Fruit fly (Drosophila melanogaster) whole organism, embryonic: ENCODE data around the gene CG6415.

Experiments used
- CG10321 ChIP-seq: fragments of 200-800 bp; sonication (Bioruptor generic); IDR thresholded peaks from 2 replicates; pipeline ENCODE4 v1.3.6; 2022; ENCODE audit warnings: missing biosample characterization, missing genetic modification characterization
- CG10959 ChIP-seq: fragments of 200-800 bp; sonication (Bioruptor generic); IDR thresholded peaks from 2 replicates; pipeline ENCODE4 v1.3.6; 2022; ENCODE audit warnings: missing biosample characterization, missing genetic modification characterization
- CG11085 ChIP-seq: fragments of 200-800 bp; sonication (Bioruptor generic); IDR thresholded peaks from 2 replicates; pipeline ENCODE4 v1.3.6; 2022; ENCODE audit warnings: missing biosample characterization, missing genetic modification characterization
- CG11504 ChIP-seq: fragments of 200-800 bp; sonication (Bioruptor generic); optimal IDR thresholded peaks from 3 replicates; lab custom pipeline; 2019; ENCODE audit warnings: missing biosample characterization, mild to moderate bottlenecking, missing genetic modification characterization, moderate library complexity
- CG13424 ChIP-seq: fragments of 200-800 bp; sonication (Bioruptor generic); optimal IDR thresholded peaks from 2 replicates; lab custom pipeline; 2019; ENCODE audit warnings: missing biosample characterization, mild to moderate bottlenecking, missing genetic modification characterization, moderate library complexity
- CG17359 ChIP-seq: fragments of 200-800 bp; sonication (Bioruptor generic); optimal IDR thresholded peaks from 3 replicates; lab custom pipeline; 2018; ENCODE audit warnings: missing biosample characterization, mild to moderate bottlenecking, missing genetic modification characterization, moderate library complexity
- CG17802 ChIP-seq: fragments of 200-800 bp; sonication (Bioruptor generic); optimal IDR thresholded peaks from 2 replicates; lab custom pipeline; 2018; ENCODE audit warnings: missing biosample characterization, mild to moderate bottlenecking, missing genetic modification characterization, moderate library complexity
- CG18619 ChIP-seq: fragments of 200-800 bp; sonication (Bioruptor generic); optimal IDR thresholded peaks from 3 replicates; lab custom pipeline; 2017; ENCODE audit warnings: missing biosample characterization, mild to moderate bottlenecking, missing genetic modification characterization
- CG2129 ChIP-seq: fragments of 200-800 bp; sonication (Bioruptor generic); IDR thresholded peaks from 2 replicates; pipeline ENCODE4 v1.3.6; 2022; ENCODE audit warnings: missing biosample characterization, missing genetic modification characterization; ENCODE audit not compliant: partially characterized antibody
- CG2875 ChIP-seq: fragments of 200-800 bp; sonication (Bioruptor generic); optimal IDR thresholded peaks from 2 replicates; lab custom pipeline; 2017; ENCODE audit warnings: missing biosample characterization, mild to moderate bottlenecking, missing genetic modification characterization, missing genetic modification reagents
- CG32767 ChIP-seq: fragments of 200-800 bp; sonication (Bioruptor generic); IDR thresholded peaks from 2 replicates; pipeline ENCODE4 v1.3.6; 2022; ENCODE audit warnings: missing biosample characterization, missing genetic modification characterization
- CG3407 ChIP-seq: fragments of 200-800 bp; sonication (Bioruptor generic); optimal IDR thresholded peaks from 2 replicates; lab custom pipeline; 2018; ENCODE audit warnings: missing biosample characterization, mild to moderate bottlenecking, missing genetic modification characterization
- CG34224 ChIP-seq: fragments of 200-800 bp; sonication (Bioruptor generic); IDR thresholded peaks from 3 replicates; pipeline ENCODE4 v1.3.6; 2022; ENCODE audit warnings: missing biosample characterization, missing genetic modification characterization; ENCODE audit not compliant: partially characterized antibody
- CG4820 ChIP-seq: fragments of 200-800 bp; sonication (Bioruptor generic); optimal IDR thresholded peaks from 3 replicates; lab custom pipeline; 2016; ENCODE audit warnings: missing biosample characterization, missing genetic modification characterization
- CG5180 ChIP-seq: fragments of 200-800 bp; sonication (Bioruptor generic); optimal IDR thresholded peaks from 3 replicates; lab custom pipeline; 2017; ENCODE audit warnings: missing biosample characterization, missing genetic modification characterization, mild to moderate bottlenecking, moderate library complexity, missing genetic modification reagents
- CG7357 ChIP-seq: fragments of 200-800 bp; sonication (Bioruptor generic); IDR thresholded peaks from 3 replicates; pipeline ENCODE4 v1.3.6; 2022; ENCODE audit warnings: missing biosample characterization, missing genetic modification characterization
- CG7556 ChIP-seq: fragments of 200-800 bp; sonication (Bioruptor generic); optimal IDR thresholded peaks from 2 replicates; lab custom pipeline; 2017; ENCODE audit warnings: missing biosample characterization, mild to moderate bottlenecking, missing genetic modification characterization
- CG8478 ChIP-seq: fragments of >200 bp; optimal IDR thresholded peaks from 2 replicates; lab custom pipeline; 2018
- CG9727 ChIP-seq: fragments of 200-800 bp; sonication (Bioruptor generic); optimal IDR thresholded peaks from 3 replicates; lab custom pipeline; 2017; ENCODE audit warnings: missing biosample characterization, mild to moderate bottlenecking, missing genetic modification characterization
- CG9817 ChIP-seq: fragments of 200-800 bp; sonication (Bioruptor generic); optimal IDR thresholded peaks from 2 replicates; lab custom pipeline; 2018; ENCODE audit warnings: missing biosample characterization, mild to moderate bottlenecking, missing genetic modification characterization, moderate library complexity
- D ChIP-seq, 2 experiments: fragments of 200-800 bp in 1 of 2; fragments of >200 bp in 1 of 2; sonication (Bioruptor generic) in 1 of 2; optimal IDR thresholded peaks; 2 replicates in 1 of 2; 3 replicates in 1 of 2; lab custom pipeline; 2017; ENCODE audit warnings: mild to moderate bottlenecking in 1 of 2, missing biosample characterization in 1 of 2, missing genetic modification characterization in 1 of 2, missing genetic modification reagents in 1 of 2
- Dref ChIP-seq: fragments of 200-800 bp; sonication (Bioruptor generic); IDR thresholded peaks from 2 replicates; pipeline ENCODE4 v1.3.6; 2022; ENCODE audit warnings: missing biosample characterization, missing genetic modification characterization
- Fer2 ChIP-seq: fragments of 200-800 bp; sonication (Bioruptor generic); optimal IDR thresholded peaks from 2 replicates; lab custom pipeline; 2018; ENCODE audit warnings: missing biosample characterization, mild to moderate bottlenecking, missing genetic modification characterization, moderate library complexity
- HLHmδ ChIP-seq: fragments of 200-800 bp; sonication (Bioruptor generic); optimal IDR thresholded peaks from 2 replicates; lab custom pipeline; 2018; ENCODE audit warnings: missing biosample characterization, mild to moderate bottlenecking, missing genetic modification characterization, moderate library complexity
- Hr51 ChIP-seq, 2 experiments: fragments of 200-800 bp; sonication (Bioruptor generic); optimal IDR thresholded peaks; 2 replicates in 1 of 2; 3 replicates in 1 of 2; lab custom pipeline; 2016 to 2018; ENCODE audit warnings: missing biosample characterization in 2 of 2, missing genetic modification characterization in 2 of 2, mild to moderate bottlenecking in 1 of 2, moderate library complexity in 1 of 2
- Hsf ChIP-seq: fragments of 200-800 bp; sonication (Bioruptor generic); optimal IDR thresholded peaks from 3 replicates; lab custom pipeline; 2016; ENCODE audit warnings: missing biosample characterization, missing genetic modification characterization
- Jarid2 ChIP-seq: fragments of 200-800 bp; sonication (Bioruptor generic); optimal IDR thresholded peaks from 3 replicates; lab custom pipeline; 2017; ENCODE audit warnings: mild to moderate bottlenecking, missing biosample characterization, missing genetic modification reagents, missing genetic modification characterization
- Nf-YA ChIP-seq: fragments of 200-800 bp; sonication (Bioruptor generic); IDR thresholded peaks from 2 replicates; pipeline ENCODE4 v1.3.6; 2022; ENCODE audit warnings: missing biosample characterization, missing genetic modification characterization
- Oaz ChIP-seq: fragments of 200-800 bp; sonication (Bioruptor generic); IDR thresholded peaks from 2 replicates; pipeline ENCODE4 v1.3.6; 2022; ENCODE audit warnings: missing biosample characterization, missing genetic modification characterization
- Opbp ChIP-seq: fragments of 200-800 bp; sonication (Bioruptor generic); IDR thresholded peaks from 3 replicates; pipeline ENCODE4 v1.3.6; 2022; ENCODE audit warnings: missing biosample characterization, missing genetic modification characterization; ENCODE audit not compliant: partially characterized antibody
- Pdp1 ChIP-seq, 2 experiments: fragments of 200-800 bp; sonication (Bioruptor generic); optimal IDR thresholded peaks; 3 replicates each; lab custom pipeline; 2016; ENCODE audit warnings: missing biosample characterization in 2 of 2, missing genetic modification characterization in 2 of 2, mild to moderate bottlenecking in 1 of 2, moderate library complexity in 1 of 2
- Ravus ChIP-seq: fragments of 200-800 bp; sonication (Bioruptor generic); IDR thresholded peaks from 2 replicates; pipeline ENCODE4 v1.3.6; 2022; ENCODE audit warnings: missing biosample characterization, missing genetic modification characterization
- Sox100B ChIP-seq: fragments of 200-800 bp; sonication (Bioruptor generic); optimal IDR thresholded peaks from 3 replicates; lab custom pipeline; 2018; ENCODE audit warnings: missing biosample characterization, mild to moderate bottlenecking, missing genetic modification characterization
- al ChIP-seq: fragments of 200-800 bp; sonication (Bioruptor generic); IDR thresholded peaks from 2 replicates; pipeline ENCODE4 v1.3.6; 2022; ENCODE audit warnings: missing biosample characterization, missing genetic modification characterization
- ap ChIP-seq: fragments of 200-800 bp; sonication (Bioruptor generic); IDR thresholded peaks from 2 replicates; pipeline ENCODE4 v1.3.6; 2022; ENCODE audit warnings: missing biosample characterization, missing genetic modification characterization
- chn ChIP-seq: fragments of 200-800 bp; sonication (Bioruptor generic); optimal IDR thresholded peaks from 2 replicates; lab custom pipeline; 2016; ENCODE audit warnings: missing biosample characterization, missing genetic modification characterization
- dati ChIP-seq: fragments of 200-800 bp; sonication (Bioruptor generic); IDR thresholded peaks from 2 replicates; pipeline ENCODE4 v1.3.6; 2022; ENCODE audit warnings: missing biosample characterization, missing genetic modification characterization
- fu2 ChIP-seq: fragments of 200-800 bp; sonication (Bioruptor generic); optimal IDR thresholded peaks from 2 replicates; lab custom pipeline; 2016; ENCODE audit warnings: missing biosample characterization, missing genetic modification characterization
- gem ChIP-seq: fragments of 200-800 bp; sonication (Bioruptor generic); optimal IDR thresholded peaks from 2 replicates; lab custom pipeline; 2019; ENCODE audit warnings: missing biosample characterization, mild to moderate bottlenecking, missing genetic modification characterization, moderate library complexity
- hbn ChIP-seq: fragments of 200-800 bp; sonication (Bioruptor generic); IDR thresholded peaks from 2 replicates; pipeline ENCODE4 v1.3.6; 2022; ENCODE audit warnings: missing biosample characterization, missing genetic modification characterization; ENCODE audit not compliant: partially characterized antibody
- hkb ChIP-seq, 2 experiments: fragments of 200-800 bp in 1 of 2; fragments of >200 bp in 1 of 2; sonication (Bioruptor generic) in 1 of 2; IDR thresholded peaks in 1 of 2; optimal IDR thresholded peaks in 1 of 2; 2 replicates each; pipeline versions ENCODE4 v1.3.6 to Lab custom; 2017 to 2022; ENCODE audit warnings: missing biosample characterization in 1 of 2, missing genetic modification characterization in 1 of 2
- klu ChIP-seq: fragments of 200-800 bp; sonication (Bioruptor generic); IDR thresholded peaks from 2 replicates; pipeline ENCODE4 v1.3.6; 2022; ENCODE audit warnings: missing biosample characterization, missing genetic modification characterization
- kni ChIP-seq: fragments of 200-800 bp; sonication (Bioruptor generic); optimal IDR thresholded peaks from 3 replicates; lab custom pipeline; 2017; ENCODE audit warnings: mild to moderate bottlenecking, missing biosample characterization, missing genetic modification reagents, missing genetic modification characterization
- org-1 ChIP-seq: fragments of 200-800 bp; sonication (Bioruptor generic); optimal IDR thresholded peaks from 2 replicates; lab custom pipeline; 2017; ENCODE audit warnings: missing biosample characterization, missing genetic modification characterization
- pros ChIP-seq: fragments of 200-800 bp; sonication (Bioruptor generic); optimal IDR thresholded peaks from 3 replicates; lab custom pipeline; 2019; ENCODE audit warnings: missing biosample characterization, mild to moderate bottlenecking, missing genetic modification characterization, moderate library complexity
- sisA ChIP-seq: fragments of 200-800 bp; sonication (Bioruptor generic); IDR thresholded peaks from 2 replicates; pipeline ENCODE4 v1.3.6; 2022; ENCODE audit warnings: missing biosample characterization, missing genetic modification characterization
- ttk ChIP-seq: fragments of 200-800 bp; sonication (Bioruptor generic); IDR thresholded peaks from 2 replicates; pipeline ENCODE4 v2.1.2; 2022; ENCODE audit warnings: missing biosample characterization, missing genetic modification characterization

Gene CG6415

DNA sequence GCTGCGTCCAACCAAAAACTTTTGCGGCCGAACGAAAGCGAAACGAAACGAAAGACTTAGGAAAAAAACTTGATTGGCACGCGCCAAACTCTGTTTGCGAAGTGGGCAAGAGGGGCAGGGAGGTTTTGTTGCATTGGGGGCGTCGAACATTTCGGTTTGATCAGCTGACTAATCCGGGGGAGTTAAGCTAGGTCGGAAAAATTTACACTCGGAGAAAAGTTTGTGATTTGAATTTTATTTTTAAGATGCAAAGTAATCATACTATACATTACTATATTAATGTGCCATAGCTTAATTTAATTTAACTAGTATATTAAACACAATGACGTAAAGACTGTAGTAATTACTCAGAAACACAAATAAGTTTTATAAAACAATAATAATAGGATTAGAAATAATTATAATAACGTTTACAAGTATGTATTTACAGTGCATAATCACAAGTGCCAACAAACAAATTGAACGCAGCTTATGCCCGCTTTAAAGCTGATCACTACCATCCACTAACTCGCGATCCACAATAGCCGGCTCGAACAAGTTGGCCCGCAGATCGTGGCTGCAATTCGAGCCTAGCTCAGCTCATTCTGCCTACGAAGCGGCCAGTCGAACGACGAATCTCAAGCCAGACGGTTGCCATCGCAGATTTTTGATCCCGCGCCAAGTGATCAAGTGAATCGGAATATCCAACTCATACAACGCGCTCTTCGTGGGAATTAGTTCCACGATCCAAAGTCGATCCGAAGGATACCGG is 41.8 kb upstream of the CG6415 start, which contains the start of gene CG31871 (continued):
- TF ChIP-seq CG32767 (GFP tag; lab: Robert Waterston, UW) (peak; percentile 58; the same call in 1 of the 2 replicates), CG10321 (GFP tag; lab: Robert Waterston, UW) (no peak), Sox100B (GFP tag; lab: Kevin White, UChicago) (peak; percentile 84), CG13424 (tag; lab: Kevin White, UChicago) (peak; percentile 86), CG11085 (no peak), Nf-YA (GFP tag; lab: Robert Waterston, UW) (peak; percentile 23; the same call in 1 of the 2 replicates), D (optimal IDR thresholded peaks at IDR 0.05; lab: Kevin White, UChicago) (no peak), D (GFP tag; optimal IDR thresholded peaks at IDR 0.05; lab: Kevin White, UChicago) (peak; percentile 47), CG8478 (lab: Kevin White, UChicago) (no peak), org-1 (GFP tag; lab: Kevin White, UChicago) (peak; percentile 49), klu (GFP tag; lab: Robert Waterston, UW) (peak; percentile 92), Pdp1 (GFP tag; optimal IDR thresholded peaks at IDR 0.05; lab: Kevin White, UChicago) (no peak), sisA (GFP tag; lab: Robert Waterston, UW) (peak; percentile 55), Fer2 (tag; lab: Kevin White, UChicago) (peak; percentile 23), HLHmδ (GFP tag; lab: Kevin White, UChicago) (peak; percentile 64), CG4820 (GFP tag; lab: Kevin White, UChicago) (peak; percentile 44), CG11504 (tag; lab: Kevin White, UChicago) (peak; percentile 90), CG2875 (GFP tag; lab: Kevin White, UChicago) (peak; percentile 52), CG7357 (GFP tag; lab: Robert Waterston, UW) (peak; percentile 71; the same call in 2 of the 3 replicates), kni (peak; percentile 48), chn (GFP tag; lab: Kevin White, UChicago) (no peak), Jarid2 (GFP tag; lab: Kevin White, UChicago) (peak; percentile 52), CG18619 (GFP tag; lab: Kevin White, UChicago) (peak; percentile 64), Opbp (no peak), ap (peak; percentile 56), CG9727 (peak; percentile 67), fu2 (GFP tag; lab: Kevin White, UChicago) (no peak), hkb (optimal IDR thresholded peaks at IDR 0.05; lab: Kevin White, UChicago) (no peak), hkb (GFP tag; IDR thresholded peaks at IDR 0.05; lab: Robert Waterston, UW) (peak; percentile 71), gem (tag; lab: Kevin White, UChicago) (peak; percentile 92), CG10959 (no peak), CG17802 (tag; lab: Kevin White, UChicago) (no peak), al (peak; percentile 66), Hr51 (GFP tag; optimal IDR thresholded peaks at IDR 0.05; lab: Kevin White, UChicago) (peak in 1 of 2 experiments; percentile 91), Ravus (GFP tag; lab: Robert Waterston, UW) (no peak), pros (GFP tag; lab: Kevin White, UChicago) (peak; percentile 11), Oaz (GFP tag; lab: Robert Waterston, UW) (peak; percentile 40; the same call in 1 of the 2 replicates), CG5180 (GFP tag; lab: Kevin White, UChicago) (peak; percentile 98), dati (no peak), ttk (GFP tag; lab: Robert Waterston, UW) (peak; percentile 77), CG34224 (GFP tag; lab: Robert Waterston, UW) (no peak), Hsf (peak; percentile 30), CG17359 (tag; lab: Kevin White, UChicago) (peak; percentile 81), Dref (GFP tag; lab: Robert Waterston, UW) (no peak), CG2129 (GFP tag; lab: Robert Waterston, UW) (no peak), CG7556 (GFP tag; lab: Kevin White, UChicago) (peak; percentile 81), CG3407 (GFP tag; lab: Kevin White, UChicago) (peak; percentile 52), CG9817 (tag; lab: Kevin White, UChicago) (peak; percentile 59), hbn (GFP tag; lab: Robert Waterston, UW) (no peak)
